Worm (Caenorhabditis elegans) whole organism, early embryonic: Measurements from ENCODE around the gene arrd-2.

Experiments
- B0310.2 ChIP-seq: sonication (generic microtip); optimal IDR thresholded peaks from 2 replicates; lab custom pipeline; 2016; ENCODE audit warnings: mild to moderate bottlenecking, missing genetic modification characterization, missing compliant biosample characterization
- F13C5.2 ChIP-seq: sonication (generic microtip); optimal IDR thresholded peaks from 2 replicates; lab custom pipeline; 2017; ENCODE audit warnings: mild to moderate bottlenecking, missing genetic modification characterization, inconsistent platforms, missing compliant biosample characterization
- aly-1 ChIP-seq: sonication (generic microtip); optimal IDR thresholded peaks from 2 replicates; lab custom pipeline; 2016; ENCODE audit warnings: missing genetic modification characterization, missing compliant biosample characterization
- ama-1 ChIP-seq: fragments of 150-350 bp; optimal IDR thresholded peaks from 2 replicates; lab custom pipeline; 2014
- ceh-13 ChIP-seq: fragments of 200-800 bp; sonication (Bioruptor generic); optimal IDR thresholded peaks from 2 replicates; lab custom pipeline; 2018; ENCODE audit warnings: mild to moderate bottlenecking, missing genetic modification characterization, missing compliant biosample characterization
- ceh-36 ChIP-seq: sonication (generic microtip); optimal IDR thresholded peaks from 2 replicates; lab custom pipeline; 2016; ENCODE audit warnings: missing genetic modification characterization, inconsistent platforms, missing compliant biosample characterization
- ets-7 ChIP-seq: sonication (generic microtip); optimal IDR thresholded peaks from 2 replicates; lab custom pipeline; 2016; ENCODE audit warnings: missing genotype, missing genetic modification characterization, missing compliant biosample characterization
- flt-1 ChIP-seq: fragments of 200-800 bp; sonication (Bioruptor generic); IDR thresholded peaks from 2 replicates; pipeline ENCODE4 v1.3.6; 2022; ENCODE audit warnings: missing genetic modification characterization, missing compliant biosample characterization
- hmbx-1 ChIP-seq: sonication (generic microtip); optimal IDR thresholded peaks from 2 replicates; lab custom pipeline; 2016; ENCODE audit warnings: mild to moderate bottlenecking, missing genetic modification characterization, missing compliant biosample characterization
- hmg-4 ChIP-seq: fragments of 200-800 bp; sonication (Bioruptor generic); optimal IDR thresholded peaks from 2 replicates; lab custom pipeline; 2018; ENCODE audit warnings: mild to moderate bottlenecking, missing genetic modification characterization, missing compliant biosample characterization
- hnd-1 ChIP-seq: sonication (generic microtip); optimal IDR thresholded peaks from 2 replicates; lab custom pipeline; 2016; ENCODE audit warnings: missing genetic modification characterization, missing compliant biosample characterization
- pes-1 ChIP-seq: fragments of 200-800 bp; sonication (Bioruptor generic); IDR thresholded peaks from 2 replicates; pipeline ENCODE4 v1.3.6; 2022; ENCODE audit warnings: missing genetic modification reagents, missing genetic modification characterization, missing compliant biosample characterization
- scrt-1 ChIP-seq: fragments of 200-800 bp; sonication (Bioruptor generic); IDR thresholded peaks from 2 replicates; pipeline ENCODE4 v1.3.6; 2022; ENCODE audit warnings: missing genetic modification characterization, missing compliant biosample characterization
- sea-1 ChIP-seq: fragments of 200-800 bp; sonication (Bioruptor generic); conservative IDR thresholded peaks from 2 replicates; pipeline ENCODE4 v1.3.6; 2022; ENCODE audit warnings: missing genetic modification characterization, missing compliant biosample characterization
- tbx-11 ChIP-seq: fragments of 200-800 bp; sonication (Bioruptor generic); IDR thresholded peaks from 2 replicates; pipeline ENCODE4 v1.3.6; 2022; ENCODE audit warnings: missing genetic modification characterization, missing compliant biosample characterization
- tbx-37 ChIP-seq: fragments of 200-800 bp; sonication (Bioruptor generic); conservative IDR thresholded peaks from 2 replicates; pipeline ENCODE4 v1.3.6; 2022; ENCODE audit warnings: missing genetic modification reagents, missing genetic modification characterization, missing compliant biosample characterization
- tra-4 ChIP-seq: sonication (generic microtip); optimal IDR thresholded peaks from 2 replicates; lab custom pipeline; 2017; ENCODE audit warnings: missing genetic modification characterization, missing compliant biosample characterization

Gene arrd-2

DNA sequence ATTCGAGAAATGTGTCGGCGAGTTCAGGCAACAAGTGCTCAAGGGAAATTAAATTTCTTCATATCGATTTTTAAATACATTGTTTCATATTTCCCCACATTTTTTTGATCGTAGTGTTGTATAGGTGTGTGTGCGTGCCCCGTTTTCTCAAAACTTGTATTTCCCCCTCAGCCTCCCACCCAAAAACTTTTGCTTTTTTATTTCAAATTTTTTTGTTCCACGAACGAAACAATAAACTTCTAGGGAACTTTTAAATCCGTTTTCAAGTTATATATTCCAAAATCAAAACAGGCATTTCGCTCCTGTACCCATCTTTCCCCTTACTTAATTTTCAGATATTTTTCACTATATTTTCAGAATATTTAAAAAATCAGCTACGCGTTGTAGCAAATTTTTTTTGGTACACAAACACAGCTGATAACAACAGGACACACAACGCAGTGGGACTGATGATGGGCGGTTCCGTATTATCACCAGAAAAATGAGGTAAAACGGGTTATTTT is 10.5 kb downstream of the arrd-2 start, which contains the start of the genes M176.4 and M176.16:
TSS of gene M176.4 (plus strand) at position 301 of the 503 bp plus-strand sequence.
TSS of gene M176.16 (plus strand) at position 453 of the 503 bp plus-strand sequence.
- TF ChIP-seq F13C5.2 (tag; lab: Kevin White, UChicago) (no peak), tbx-11 (no peak), flt-1 (no peak)

DNA sequence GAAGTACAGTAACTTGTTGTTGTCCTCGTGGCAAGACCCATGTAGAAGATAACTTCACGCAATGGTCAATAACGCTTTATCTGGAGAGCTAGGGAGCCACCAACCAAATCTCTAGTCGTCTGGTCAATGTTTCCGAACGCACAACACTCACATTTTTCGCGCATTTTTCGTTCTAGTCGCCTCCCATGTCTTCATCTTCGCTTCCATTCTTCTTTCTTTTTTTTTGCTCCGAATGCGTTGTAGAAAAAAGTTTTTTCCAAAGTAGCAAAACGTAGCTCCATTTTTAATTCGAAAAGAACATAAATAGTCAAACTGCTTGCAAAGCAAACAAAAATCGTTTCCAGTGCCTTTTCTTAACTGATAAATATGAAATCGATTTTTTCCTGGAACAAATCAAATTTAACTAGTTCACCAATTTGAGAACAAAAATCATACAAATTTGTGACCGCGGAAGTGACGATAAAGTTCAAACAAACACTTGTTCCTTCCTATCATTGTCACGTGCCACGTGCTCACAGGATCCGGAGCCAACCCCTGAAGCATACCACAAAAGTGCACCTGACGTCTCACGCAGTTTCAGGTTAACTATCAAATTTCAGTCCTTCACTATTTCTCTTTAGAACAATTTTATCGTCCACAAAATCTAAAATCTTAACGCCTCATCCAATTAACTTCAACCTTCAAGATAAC is 11.4 kb downstream of the arrd-2 start:
- no peak for TF ChIP-seq pes-1 (GFP tag; lab: Robert Waterston, UW)
- no peak for TF ChIP-seq ceh-13 (GFP tag; lab: Kevin White, UChicago)
- TF ChIP-seq hnd-1 (tag; lab: Kevin White, UChicago): no peak
- no peak for TF ChIP-seq tra-4 (tag; lab: Kevin White, UChicago)

DNA sequence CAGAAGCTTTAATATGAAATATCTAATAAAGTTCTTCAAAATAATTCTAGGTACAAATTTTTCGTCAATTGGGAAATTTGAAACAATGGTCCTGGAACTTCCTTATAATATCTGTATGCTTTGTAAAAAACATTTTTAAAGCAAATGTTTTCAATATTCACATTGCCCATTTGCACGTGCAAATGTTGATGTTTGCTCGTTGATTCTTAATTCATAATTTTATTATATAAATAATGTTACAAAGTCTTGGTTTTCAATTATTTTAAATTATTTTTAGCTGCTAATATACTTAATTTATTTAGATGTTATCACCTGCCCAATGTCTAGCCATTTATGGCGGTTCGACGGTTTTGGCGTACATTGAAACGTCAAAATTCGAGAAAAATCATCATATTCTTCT is 14.4 kb downstream of the arrd-2 start, which contains the start of gene M176.11:
TSS of gene M176.11 (plus strand) at position 301 of the 400 bp plus-strand sequence.
- TF ChIP-seq hnd-1 (tag; lab: Kevin White, UChicago) (no peak), ceh-13 (GFP tag; lab: Kevin White, UChicago) (no peak), ama-1 (lab: Kevin White, UChicago) (no peak), hmbx-1 (no peak), B0310.2 (tag; lab: Kevin White, UChicago) (no peak), ceh-36 (tag; lab: Kevin White, UChicago) (no peak), tra-4 (tag; lab: Kevin White, UChicago) (no peak), aly-1 (tag; lab: Kevin White, UChicago) (no peak), ets-7 (tag; lab: Kevin White, UChicago) (no peak), sea-1 (GFP tag; lab: Robert Waterston, UW) (no peak), hmg-4 (no peak), F13C5.2 (tag; lab: Kevin White, UChicago) (no peak), pes-1 (GFP tag; lab: Robert Waterston, UW) (no peak), scrt-1 (GFP tag; lab: Robert Waterston, UW) (no peak)

DNA sequence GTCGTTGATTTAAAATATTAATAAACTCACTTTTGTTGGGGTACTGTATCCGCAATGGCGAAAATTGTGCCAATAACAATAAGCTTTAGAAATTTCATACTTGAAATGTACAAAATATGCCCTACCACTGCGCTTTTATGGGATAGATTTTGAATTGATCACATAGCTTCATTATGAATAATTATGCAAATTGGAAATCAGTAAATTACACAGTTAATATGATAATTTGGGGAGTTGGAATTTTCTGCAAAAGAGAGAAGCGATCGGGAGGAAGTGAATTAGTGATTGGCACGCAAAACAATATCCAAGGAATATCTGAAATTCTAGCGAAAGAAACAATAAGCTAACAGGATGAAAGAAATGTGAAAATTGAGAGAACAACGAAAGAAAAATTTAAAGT is 18.5 kb downstream of the arrd-2 start, which contains the start of gene M176.10:
TSS of gene M176.10 (minus strand) at position 101 of the 400 bp plus-strand sequence.
- TF ChIP-seq ceh-13 (GFP tag; lab: Kevin White, UChicago) (no peak), pes-1 (GFP tag; lab: Robert Waterston, UW) (no peak), sea-1 (GFP tag; lab: Robert Waterston, UW) (no peak), hmbx-1 (no peak), scrt-1 (GFP tag; lab: Robert Waterston, UW) (no peak), F13C5.2 (tag; lab: Kevin White, UChicago) (no peak)

DNA sequence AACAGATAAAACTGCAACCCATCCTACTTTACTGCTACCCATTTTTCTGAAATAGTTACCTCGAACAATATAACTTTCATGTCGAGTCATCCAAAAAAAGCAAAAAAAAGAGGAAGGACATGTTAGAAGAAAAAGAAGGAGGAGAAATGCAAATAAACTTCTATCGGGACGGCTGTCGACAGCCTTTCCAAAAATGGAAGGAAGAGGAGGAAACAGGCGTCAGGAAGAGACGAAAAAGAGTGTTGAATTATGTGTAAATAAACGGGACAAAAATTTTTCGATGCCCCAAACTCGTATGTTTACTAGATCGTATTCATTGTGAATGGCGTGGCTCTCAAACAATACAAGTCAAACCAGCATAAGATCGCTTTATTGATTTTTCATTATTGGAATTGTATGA is 20.1 kb downstream of the arrd-2 start, which contains the start of gene M176.5:
TSS of gene M176.5 (minus strand) at position 101 of the 400 bp plus-strand sequence.
- TF ChIP-seq ama-1 (lab: Kevin White, UChicago) (no peak), ceh-36 (tag; lab: Kevin White, UChicago) (no peak), hmg-4 (no peak), ets-7 (tag; lab: Kevin White, UChicago) (no peak)

DNA sequence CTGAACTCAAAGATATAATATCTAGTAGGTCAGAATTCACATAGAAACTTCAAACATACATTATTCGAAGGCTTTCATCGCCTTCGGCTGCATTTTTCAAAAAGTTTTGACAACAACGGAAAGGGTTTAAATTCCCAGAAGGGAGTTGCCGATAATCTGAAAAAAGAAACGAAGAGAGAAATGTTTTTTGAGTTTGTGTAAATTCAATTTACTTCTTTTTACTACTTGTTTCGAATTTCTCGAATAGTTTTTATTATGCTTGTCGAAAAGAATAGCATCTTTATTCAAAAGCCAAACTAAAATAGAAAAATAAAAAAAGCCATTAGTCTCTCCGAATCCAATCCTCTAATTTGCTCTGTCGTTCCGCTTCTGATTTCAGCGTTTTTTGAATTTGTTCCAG is 23.6 kb downstream of the arrd-2 start:
- TF ChIP-seq F13C5.2 (tag; lab: Kevin White, UChicago): no peak
- no peak for TF ChIP-seq tra-4 (tag; lab: Kevin White, UChicago)
- no peak for TF ChIP-seq pes-1 (GFP tag; lab: Robert Waterston, UW)
- no peak for TF ChIP-seq ama-1 (lab: Kevin White, UChicago)
- TF ChIP-seq ets-7 (tag; lab: Kevin White, UChicago): no peak
- no peak for TF ChIP-seq aly-1 (tag; lab: Kevin White, UChicago)
- TF ChIP-seq scrt-1 (GFP tag; lab: Robert Waterston, UW): no peak
- no peak for TF ChIP-seq ceh-13 (GFP tag; lab: Kevin White, UChicago)
- TF ChIP-seq flt-1: no peak
- TF ChIP-seq ceh-36 (tag; lab: Kevin White, UChicago): no peak
- TF ChIP-seq hmbx-1: no peak

DNA sequence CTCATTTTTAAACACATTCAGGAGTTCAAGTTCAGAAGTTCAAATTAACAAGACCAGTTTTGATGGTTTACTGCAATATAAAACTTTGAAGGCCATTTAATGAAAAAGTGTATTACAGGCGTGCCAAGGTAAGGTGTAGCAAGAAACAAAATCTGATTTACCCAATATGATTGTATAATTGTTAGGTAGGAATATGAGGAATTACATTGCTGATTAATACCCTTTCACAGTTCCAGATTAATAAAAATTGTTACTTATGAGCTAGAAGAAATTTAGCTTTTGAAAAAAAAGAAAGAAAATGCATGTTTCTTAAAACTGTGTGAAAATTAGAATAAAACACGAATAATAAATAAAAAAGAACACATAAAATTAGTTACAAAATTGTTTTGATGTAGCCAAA is 26.0 kb downstream of the arrd-2 start, which contains the start of gene kin-15:
TSS of gene kin-15 (minus strand) at position 101 of the 400 bp plus-strand sequence.
- TF ChIP-seq tra-4 (tag; lab: Kevin White, UChicago): no peak
- TF ChIP-seq tbx-11: no peak
- no peak for TF ChIP-seq tbx-37 (GFP tag; lab: Robert Waterston, UW)
- no peak for TF ChIP-seq ceh-13 (GFP tag; lab: Kevin White, UChicago)
- no peak for TF ChIP-seq hmbx-1
- TF ChIP-seq ama-1 (lab: Kevin White, UChicago): no peak
- TF ChIP-seq hmg-4: no peak
- TF ChIP-seq F13C5.2 (tag; lab: Kevin White, UChicago): no peak
- TF ChIP-seq flt-1: no peak
- no peak for TF ChIP-seq ceh-36 (tag; lab: Kevin White, UChicago)
- no peak for TF ChIP-seq aly-1 (tag; lab: Kevin White, UChicago)
- TF ChIP-seq sea-1 (GFP tag; lab: Robert Waterston, UW): no peak
- TF ChIP-seq pes-1 (GFP tag; lab: Robert Waterston, UW): no peak
- TF ChIP-seq hnd-1 (tag; lab: Kevin White, UChicago): no peak
- no peak for TF ChIP-seq scrt-1 (GFP tag; lab: Robert Waterston, UW)
- no peak for TF ChIP-seq B0310.2 (tag; lab: Kevin White, UChicago)
- no peak for TF ChIP-seq ets-7 (tag; lab: Kevin White, UChicago)
